Fruit fly (Drosophila melanogaster) whole organism, embryonic: ENCODE results near the gene Oatp26F.

ENCODE experiments used
- Abd-B ChIP-seq: fragments of 200-800 bp; sonication (Bioruptor generic); optimal IDR thresholded peaks from 2 replicates; lab custom pipeline; 2018; ENCODE audit warnings: missing biosample characterization, mild to moderate bottlenecking, missing genetic modification characterization, moderate library complexity
- Adf1 ChIP-seq: fragments of 200-800 bp; sonication (Bioruptor generic); IDR thresholded peaks from 2 replicates; pipeline ENCODE4 v1.3.6; 2022; ENCODE audit warnings: missing biosample characterization, missing genetic modification characterization
- CG13296 ChIP-seq: fragments of 200-800 bp; sonication (Bioruptor generic); optimal IDR thresholded peaks from 3 replicates; lab custom pipeline; 2018; ENCODE audit warnings: missing biosample characterization, mild to moderate bottlenecking, missing genetic modification characterization
- CG14860 ChIP-seq: fragments of 200-800 bp; sonication (Bioruptor generic); IDR thresholded peaks from 3 replicates; pipeline ENCODE4 v1.3.6; 2022; ENCODE audit warnings: missing biosample characterization, missing genetic modification characterization; ENCODE audit not compliant: partially characterized antibody
- CG1529 ChIP-seq: fragments of 200-800 bp; sonication (Bioruptor generic); optimal IDR thresholded peaks from 3 replicates; lab custom pipeline; 2018; ENCODE audit warnings: missing biosample characterization, missing genetic modification characterization
- CG17359 ChIP-seq: fragments of 200-800 bp; sonication (Bioruptor generic); optimal IDR thresholded peaks from 3 replicates; lab custom pipeline; 2018; ENCODE audit warnings: missing biosample characterization, mild to moderate bottlenecking, missing genetic modification characterization, moderate library complexity
- CG17361 ChIP-seq: fragments of 200-800 bp; sonication (Bioruptor generic); IDR thresholded peaks from 3 replicates; pipeline ENCODE4 v1.3.6; 2022; ENCODE audit warnings: missing biosample characterization, missing genetic modification characterization
- CG17385 ChIP-seq: fragments of 200-800 bp; sonication (Bioruptor generic); optimal IDR thresholded peaks from 3 replicates; lab custom pipeline; 2018; ENCODE audit warnings: missing biosample characterization, mild to moderate bottlenecking, missing genetic modification characterization
- CG2875 ChIP-seq: fragments of 200-800 bp; sonication (Bioruptor generic); optimal IDR thresholded peaks from 2 replicates; lab custom pipeline; 2017; ENCODE audit warnings: missing biosample characterization, mild to moderate bottlenecking, missing genetic modification characterization, missing genetic modification reagents
- CG31441 ChIP-seq: fragments of 200-800 bp; sonication (Bioruptor generic); IDR thresholded peaks from 2 replicates; pipeline ENCODE4 v1.3.6; 2022; ENCODE audit warnings: missing biosample characterization, missing genetic modification characterization
- CG33557 ChIP-seq: fragments of 200-800 bp; sonication (Bioruptor generic); optimal IDR thresholded peaks from 2 replicates; lab custom pipeline; 2019; ENCODE audit warnings: missing biosample characterization, mild to moderate bottlenecking, missing genetic modification characterization, moderate library complexity
- CG34224 ChIP-seq: fragments of 200-800 bp; sonication (Bioruptor generic); IDR thresholded peaks from 3 replicates; pipeline ENCODE4 v1.3.6; 2022; ENCODE audit warnings: missing biosample characterization, missing genetic modification characterization; ENCODE audit not compliant: partially characterized antibody
- CG43689 ChIP-seq: fragments of 200-800 bp; sonication (Bioruptor generic); IDR thresholded peaks from 2 replicates; pipeline ENCODE4 v1.3.6; 2022; ENCODE audit warnings: missing biosample characterization, missing genetic modification characterization
- CG6813 ChIP-seq: fragments of 200-800 bp; sonication (Bioruptor generic); optimal IDR thresholded peaks from 2 replicates; lab custom pipeline; 2017; ENCODE audit warnings: missing biosample characterization, missing genetic modification characterization, mild to moderate bottlenecking, moderate library complexity, missing genetic modification reagents
- CG8944 ChIP-seq: fragments of 200-800 bp; sonication (Bioruptor generic); optimal IDR thresholded peaks from 3 replicates; lab custom pipeline; 2016; ENCODE audit warnings: missing biosample characterization, missing genetic modification characterization
- CHES-1-like ChIP-seq: fragments of 200-800 bp; sonication (Bioruptor generic); optimal IDR thresholded peaks from 2 replicates; lab custom pipeline; 2016; ENCODE audit warnings: missing biosample characterization, missing genetic modification characterization
- D ChIP-seq, 2 experiments: fragments of 200-800 bp in 1 of 2; fragments of >200 bp in 1 of 2; sonication (Bioruptor generic) in 1 of 2; optimal IDR thresholded peaks; 2 replicates in 1 of 2; 3 replicates in 1 of 2; lab custom pipeline; 2017; ENCODE audit warnings: mild to moderate bottlenecking in 1 of 2, missing biosample characterization in 1 of 2, missing genetic modification characterization in 1 of 2, missing genetic modification reagents in 1 of 2
- E2f1 ChIP-seq: fragments of 200-800 bp; sonication (Bioruptor generic); IDR thresholded peaks from 2 replicates; pipeline ENCODE4 v1.3.6; 2022; ENCODE audit warnings: missing biosample characterization, missing genetic modification characterization
- Elba2 ChIP-seq: fragments of 200-800 bp; sonication (Bioruptor generic); optimal IDR thresholded peaks from 3 replicates; lab custom pipeline; 2016; ENCODE audit warnings: missing biosample characterization, missing genetic modification characterization
- Hr51 ChIP-seq, 2 experiments: fragments of 200-800 bp; sonication (Bioruptor generic); optimal IDR thresholded peaks; 2 replicates in 1 of 2; 3 replicates in 1 of 2; lab custom pipeline; 2016 to 2018; ENCODE audit warnings: missing biosample characterization in 2 of 2, missing genetic modification characterization in 2 of 2, mild to moderate bottlenecking in 1 of 2, moderate library complexity in 1 of 2
- Side ChIP-seq: fragments of 200-800 bp; sonication (Bioruptor generic); optimal IDR thresholded peaks from 2 replicates; lab custom pipeline; 2016; ENCODE audit warnings: missing biosample characterization, missing genetic modification characterization
- YL-1 ChIP-seq: fragments of 200-800 bp; sonication (Bioruptor generic); optimal IDR thresholded peaks from 3 replicates; lab custom pipeline; 2017; ENCODE audit warnings: missing biosample characterization, mild to moderate bottlenecking, missing genetic modification characterization
- ab ChIP-seq: fragments of 200-800 bp; sonication (Bioruptor generic); optimal IDR thresholded peaks from 2 replicates; lab custom pipeline; 2016; ENCODE audit warnings: missing biosample characterization, missing genetic modification characterization
- ara ChIP-seq: fragments of 200-800 bp; sonication (Bioruptor generic); IDR thresholded peaks from 2 replicates; pipeline ENCODE4 v1.3.6; 2022; ENCODE audit warnings: missing biosample characterization, missing genetic modification characterization
- bcd ChIP-seq: fragments of 200-800 bp; sonication (Bioruptor generic); optimal IDR thresholded peaks from 2 replicates; lab custom pipeline; 2017; ENCODE audit warnings: missing biosample characterization, mild to moderate bottlenecking, missing genetic modification characterization
- bsh ChIP-seq, 2 experiments: fragments of 200-800 bp; sonication (Bioruptor generic); optimal IDR thresholded peaks; 2 replicates each; lab custom pipeline; 2017 to 2018; ENCODE audit warnings: mild to moderate bottlenecking in 2 of 2, missing biosample characterization in 2 of 2, missing genetic modification characterization in 2 of 2, moderate library complexity in 1 of 2
- chm ChIP-seq: fragments of 200-800 bp; sonication (Bioruptor generic); IDR thresholded peaks from 2 replicates; pipeline ENCODE4 v1.3.6; 2022; ENCODE audit warnings: missing biosample characterization, missing genetic modification characterization
- chn ChIP-seq: fragments of 200-800 bp; sonication (Bioruptor generic); optimal IDR thresholded peaks from 2 replicates; lab custom pipeline; 2016; ENCODE audit warnings: missing biosample characterization, missing genetic modification characterization
- eve ChIP-seq, 2 experiments: fragments of >200 bp; optimal IDR thresholded peaks; 2 replicates each; lab custom pipeline; 2017; ENCODE audit warnings: missing biosample characterization in 2 of 2, missing genetic modification characterization in 2 of 2
- ewg ChIP-seq: fragments of 200-800 bp; sonication (Bioruptor generic); optimal IDR thresholded peaks from 3 replicates; lab custom pipeline; 2017; ENCODE audit warnings: mild to moderate bottlenecking, missing biosample characterization, missing genetic modification reagents, missing genetic modification characterization
- fd102C ChIP-seq: fragments of 200-800 bp; sonication (Bioruptor generic); optimal IDR thresholded peaks from 2 replicates; lab custom pipeline; 2018; ENCODE audit warnings: missing biosample characterization, mild to moderate bottlenecking, missing genetic modification characterization, moderate library complexity
- fu2 ChIP-seq: fragments of 200-800 bp; sonication (Bioruptor generic); optimal IDR thresholded peaks from 2 replicates; lab custom pipeline; 2016; ENCODE audit warnings: missing biosample characterization, missing genetic modification characterization
- gro ChIP-seq: fragments of 200-800 bp; sonication (Bioruptor generic); optimal IDR thresholded peaks from 2 replicates; lab custom pipeline; 2016; ENCODE audit warnings: missing biosample characterization, missing genetic modification characterization
- jumu ChIP-seq: fragments of 200-800 bp; sonication (Bioruptor generic); optimal IDR thresholded peaks from 3 replicates; lab custom pipeline; 2016; ENCODE audit warnings: missing biosample characterization, missing genetic modification characterization
- nau ChIP-seq: fragments of 200-800 bp; sonication (Bioruptor generic); optimal IDR thresholded peaks from 3 replicates; lab custom pipeline; 2017; ENCODE audit warnings: missing biosample characterization, mild to moderate bottlenecking, missing genetic modification characterization, missing genetic modification reagents
- nom ChIP-seq: fragments of 200-800 bp; sonication (Bioruptor generic); optimal IDR thresholded peaks from 2 replicates; lab custom pipeline; 2017; ENCODE audit warnings: missing biosample characterization, missing genetic modification characterization, mild to moderate bottlenecking, moderate library complexity, missing genetic modification reagents
- otp ChIP-seq: fragments of 200-800 bp; sonication (Bioruptor generic); IDR thresholded peaks from 3 replicates; pipeline ENCODE4, ENCODE4 v1.3.6; 2022; ENCODE audit warnings: missing biosample characterization, missing genetic modification characterization
- pb ChIP-seq: fragments of 200-800 bp; sonication (Bioruptor generic); optimal IDR thresholded peaks from 3 replicates; lab custom pipeline; 2016; ENCODE audit warnings: missing biosample characterization, missing genetic modification characterization
- pnt ChIP-seq: fragments of 200-800 bp; sonication (Bioruptor generic); optimal IDR thresholded peaks from 3 replicates; lab custom pipeline; 2016; ENCODE audit warnings: missing biosample characterization, missing genetic modification characterization
- rib ChIP-seq: fragments of 200-800 bp; sonication (Bioruptor generic); IDR thresholded peaks from 2 replicates; pipeline ENCODE4 v1.3.6; 2022; ENCODE audit warnings: missing biosample characterization, missing genetic modification characterization
- sim ChIP-seq: fragments of 200-800 bp; sonication (Bioruptor generic); IDR thresholded peaks from 2 replicates; pipeline ENCODE4 v1.3.6; 2022; ENCODE audit warnings: missing biosample characterization, missing genetic modification characterization
- sob ChIP-seq: fragments of 200-800 bp; sonication (Bioruptor generic); IDR thresholded peaks from 2 replicates; pipeline ENCODE4 v1.3.6; 2022; ENCODE audit warnings: missing biosample characterization, missing genetic modification characterization
- stc ChIP-seq: fragments of 200-800 bp; sonication (Bioruptor generic); IDR thresholded peaks from 2 replicates; pipeline ENCODE4 v1.3.6; 2022; ENCODE audit warnings: missing biosample characterization, missing genetic modification characterization
- zen ChIP-seq: fragments of 200-800 bp; sonication (Bioruptor generic); optimal IDR thresholded peaks from 3 replicates; lab custom pipeline; 2018; ENCODE audit warnings: missing biosample characterization, mild to moderate bottlenecking, missing genetic modification characterization, moderate library complexity

The Oatp26F gene

dm6 chr2L:6610683-6611373 is 21.4 kb downstream of the Oatp26F start, which contains the start of gene CG11050 (continued):
- TF ChIP-seq bcd (GFP tag; lab: Kevin White, UChicago) = peak; percentile 80
- TF ChIP-seq CG8944 (GFP tag; lab: Kevin White, UChicago) = peak; percentile 87
- TF ChIP-seq CG1529 = peak; percentile 44
- no peak for TF ChIP-seq nom (GFP tag; lab: Kevin White, UChicago)
- 0 out of 3 replicates have a peak, but pooled peaks have one; percentile 32 for TF ChIP-seq CG14860 (GFP tag; lab: Robert Waterston, UW)
- TF ChIP-seq CG13296 (GFP tag; lab: Kevin White, UChicago) = peak; percentile 55
- peak; percentile 32 for TF ChIP-seq CG33557 (GFP tag; lab: Kevin White, UChicago)
- TF ChIP-seq gro = peak; percentile 95
- TF ChIP-seq eve (GFP tag; optimal IDR thresholded peaks at IDR 0.05; lab: Kevin White, UChicago) = no peak
- peak; percentile 64 for TF ChIP-seq CG34224
- peak; percentile 86 for TF ChIP-seq CHES-1-like (GFP tag; lab: Kevin White, UChicago)
- TF ChIP-seq zen (tag; lab: Kevin White, UChicago) = peak; percentile 92
- TF ChIP-seq sob (GFP tag; lab: Robert Waterston, UW) = peak; percentile 86
- TF ChIP-seq bsh (GFP tag; optimal IDR thresholded peaks at IDR 0.05; lab: Kevin White, UChicago) = peak; percentile 0 to 75
- peak; percentile 20 for TF ChIP-seq nau
- peak; percentile 50 for TF ChIP-seq CG17385 (GFP tag; lab: Kevin White, UChicago)
- TF ChIP-seq YL-1 (GFP tag; lab: Kevin White, UChicago) = peak; percentile 58
- TF ChIP-seq rib (GFP tag; lab: Robert Waterston, UW) = peak; percentile 84; the same call in 1 of the 2 replicates
- TF ChIP-seq Abd-B = no peak
- TF ChIP-seq CG17359 (tag; lab: Kevin White, UChicago) = peak; percentile 73
- peak; percentile 62 for TF ChIP-seq Elba2
- TF ChIP-seq pb = peak; percentile 59
- TF ChIP-seq pnt (GFP tag; lab: Kevin White, UChicago) = peak; percentile 75
- peak; percentile 69 for TF ChIP-seq ara (GFP tag; lab: Robert Waterston, UW)
- TF ChIP-seq Hr51 (GFP tag; optimal IDR thresholded peaks at IDR 0.05; lab: Kevin White, UChicago) = peak; percentile 81 to 87
- TF ChIP-seq Adf1 (GFP tag; lab: Robert Waterston, UW) = peak; percentile 54; the same call in 1 of the 2 replicates
- peak; percentile 30 for TF ChIP-seq ab
- peak; percentile 80 for TF ChIP-seq jumu (GFP tag; lab: Kevin White, UChicago)
- peak; percentile 67 for TF ChIP-seq CG17361 (GFP tag; lab: Robert Waterston, UW)
- no peak for TF ChIP-seq fd102C (GFP tag; lab: Kevin White, UChicago)
- peak; percentile 81 for TF ChIP-seq fu2 (GFP tag; lab: Kevin White, UChicago)
- TF ChIP-seq chm (GFP tag; lab: Robert Waterston, UW) = peak; percentile 64
- 0 out of 3 replicates have a peak, but pooled peaks have one; percentile 70 for TF ChIP-seq otp (GFP tag; lab: Robert Waterston, UW)
- TF ChIP-seq chn (GFP tag; lab: Kevin White, UChicago) = peak; percentile 85
- peak; percentile 67 for TF ChIP-seq CG6813
- peak; percentile 75 for TF ChIP-seq CG2875 (GFP tag; lab: Kevin White, UChicago)
- no peak for TF ChIP-seq CG43689 (GFP tag; lab: Robert Waterston, UW)
- peak; percentile 60 for TF ChIP-seq E2f1 (GFP tag; lab: Robert Waterston, UW)
- TF ChIP-seq D (optimal IDR thresholded peaks at IDR 0.05; lab: Kevin White, UChicago) = no peak
- TF ChIP-seq D (GFP tag; optimal IDR thresholded peaks at IDR 0.05; lab: Kevin White, UChicago) = no peak
- peak; percentile 84 for TF ChIP-seq stc (GFP tag; lab: Robert Waterston, UW)
- peak; percentile 47 for TF ChIP-seq ewg (GFP tag; lab: Kevin White, UChicago)
- TF ChIP-seq Side = peak; percentile 81
- TF ChIP-seq sim (GFP tag; lab: Robert Waterston, UW) = peak; percentile 49; the same call in 1 of the 2 replicates
- peak; percentile 72 for TF ChIP-seq CG31441 (GFP tag; lab: Robert Waterston, UW)
